Worm (Caenorhabditis elegans): ENCODE measurements around the gene C28A5.2.

The C28A5.2 gene

ce11 chrIII:4394496-4394895 lies 44.8 kb downstream of the C28A5.2 start, which contains the start of gene R07E5.4:
Gene R07E5.4, plus strand, starts transcription at chrIII:4394796.
- no peak for TF ChIP-seq flt-1 (GFP tag; IDR thresholded peaks at IDR 0.05)
- no peak for TF ChIP-seq cog-1 (tag; optimal IDR thresholded peaks at IDR 0.05)
- no peak for TF ChIP-seq ref-1 (GFP tag; conservative IDR thresholded peaks at IDR 0.05)
- TF ChIP-seq ztf-23 (GFP tag; IDR thresholded peaks at IDR 0.05) = no peak
- TF ChIP-seq ztf-29 (GFP tag; IDR thresholded peaks at IDR 0.05) = no peak
- TF ChIP-seq med-1 (GFP tag; optimal IDR thresholded peaks at IDR 0.05; ENCODE audit: insufficient read depth) = no peak
- no peak for TF ChIP-seq tab-1 (GFP tag; IDR thresholded peaks at IDR 0.05)
- TF ChIP-seq T22C8.4 (GFP tag; IDR thresholded peaks at IDR 0.05) = no peak
- TF ChIP-seq klf-2 (GFP tag; conservative IDR thresholded peaks at IDR 0.05) = no peak

- TF ChIP-seq ztf-29 (GFP tag; IDR thresholded peaks at IDR 0.05) = no peak
- TF ChIP-seq ref-1 (GFP tag; conservative IDR thresholded peaks at IDR 0.05) = no peak
- no peak for TF ChIP-seq klf-2 (GFP tag; conservative IDR thresholded peaks at IDR 0.05)
- no peak for TF ChIP-seq T22C8.4 (GFP tag; IDR thresholded peaks at IDR 0.05)
- no peak for TF ChIP-seq ztf-23 (GFP tag; IDR thresholded peaks at IDR 0.05)
- TF ChIP-seq flt-1 (GFP tag; IDR thresholded peaks at IDR 0.05) = no peak
- no peak for TF ChIP-seq med-1 (GFP tag; optimal IDR thresholded peaks at IDR 0.05; ENCODE audit: insufficient read depth)
These were observed 47.4 kb downstream of the C28A5.2 start for ce11 chrIII:4391938-4392337.

ce11 chrIII:4391319-4391718 lies 48.0 kb downstream of the C28A5.2 start:
- TF ChIP-seq cog-1 (tag; optimal IDR thresholded peaks at IDR 0.05) (no peak), med-1 (GFP tag; optimal IDR thresholded peaks at IDR 0.05; ENCODE audit: insufficient read depth) (no peak), klf-2 (GFP tag; conservative IDR thresholded peaks at IDR 0.05) (no peak), tab-1 (GFP tag; IDR thresholded peaks at IDR 0.05) (no peak), flt-1 (GFP tag; IDR thresholded peaks at IDR 0.05) (no peak), T22C8.4 (GFP tag; IDR thresholded peaks at IDR 0.05) (no peak), ztf-23 (GFP tag; IDR thresholded peaks at IDR 0.05) (no peak), ref-1 (GFP tag; conservative IDR thresholded peaks at IDR 0.05) (no peak), ztf-29 (GFP tag; IDR thresholded peaks at IDR 0.05) (no peak)

ce11 chrIII:4390421-4390820 lies 48.9 kb downstream of the C28A5.2 start:
- TF ChIP-seq klf-2 (GFP tag; conservative IDR thresholded peaks at IDR 0.05) (no peak), ztf-29 (GFP tag; IDR thresholded peaks at IDR 0.05) (no peak), med-1 (GFP tag; optimal IDR thresholded peaks at IDR 0.05; ENCODE audit: insufficient read depth) (no peak)

Measured in whole organism, midembryonic.